Worm (Caenorhabditis elegans) whole organism, young adult: ENCODE results near the gene srz-16.

ENCODE experiments used
- B0035.1 ChIP-seq: sonication (generic microtip); optimal IDR thresholded peaks from 2 replicates; lab custom pipeline; 2016; ENCODE audit warnings: missing genetic modification characterization, mild to moderate bottlenecking, missing compliant biosample characterization, missing genotype, missing genetic modification reagents
- B0261.1 ChIP-seq: sonication (generic microtip); optimal IDR thresholded peaks from 2 replicates; lab custom pipeline; 2016; ENCODE audit warnings: mild to moderate bottlenecking, missing genetic modification characterization, moderate library complexity, missing compliant biosample characterization
- B0336.3 ChIP-seq: fragments of 200-800 bp; sonication (Bioruptor generic); IDR thresholded peaks from 2 replicates; pipeline ENCODE4 v1.3.6; 2022; ENCODE audit warnings: missing genetic modification characterization, missing compliant biosample characterization
- F37B4.10 ChIP-seq: fragments of 200-800 bp; sonication (Bioruptor generic); IDR thresholded peaks from 2 replicates; pipeline ENCODE4 v1.3.6; 2022; ENCODE audit warnings: missing genetic modification characterization, missing compliant biosample characterization
- F39B2.1 ChIP-seq: fragments of 200-800 bp; sonication (Bioruptor generic); IDR thresholded peaks from 2 replicates; pipeline ENCODE4 v1.3.6; 2022; ENCODE audit warnings: missing genetic modification reagents, missing genetic modification characterization, missing compliant biosample characterization
- F55B11.4 ChIP-seq: sonication (generic microtip); optimal IDR thresholded peaks from 2 replicates; lab custom pipeline; 2016; ENCODE audit warnings: missing compliant biosample characterization, missing genetic modification characterization, borderline replicate concordance; ENCODE audit not compliant: insufficient read depth
- F57A8.1 ChIP-seq: fragments of 200-800 bp; sonication (Bioruptor generic); optimal IDR thresholded peaks from 2 replicates; lab custom pipeline; 2018; ENCODE audit warnings: mild to moderate bottlenecking, missing genetic modification characterization, moderate library complexity, missing compliant biosample characterization
- T26A5.8 ChIP-seq: sonication (generic microtip); optimal IDR thresholded peaks from 2 replicates; lab custom pipeline; 2016; ENCODE audit warnings: missing genetic modification characterization, missing compliant biosample characterization
- Y53G8AR.9 ChIP-seq: fragments of 200-800 bp; sonication (Bioruptor generic); conservative IDR thresholded peaks from 2 replicates; pipeline ENCODE4 v1.3.6; 2022; ENCODE audit warnings: missing genetic modification reagents, missing genetic modification characterization, missing compliant biosample characterization
- ZK185.1 ChIP-seq: sonication (generic microtip); optimal IDR thresholded peaks from 2 replicates; lab custom pipeline; 2016; ENCODE audit warnings: mild to moderate bottlenecking, missing genetic modification characterization, missing compliant biosample characterization; ENCODE audit not compliant: poor library complexity, severe bottlenecking
- ama-1 ChIP-seq, 3 experiments: fragments of 150-350 bp in 1 of 3; sonication (generic microtip) in 2 of 3; optimal IDR thresholded peaks; 2 replicates each; lab custom pipeline; 2014 to 2018; ENCODE audit warnings: missing biosample characterization in 2 of 3, missing genetic modification characterization in 2 of 3, missing genetic modification reagents in 2 of 3
- attf-5 ChIP-seq: fragments of 200-800 bp; sonication (Bioruptor generic); optimal IDR thresholded peaks from 2 replicates; lab custom pipeline; 2018; ENCODE audit warnings: mild to moderate bottlenecking, missing genetic modification characterization, missing compliant biosample characterization
- attf-6 ChIP-seq: fragments of 200-800 bp; sonication (Bioruptor generic); IDR thresholded peaks from 2 replicates; pipeline ENCODE4 v1.3.6; 2022; ENCODE audit warnings: missing genetic modification reagents, missing genetic modification characterization, missing compliant biosample characterization
- cebp-1 ChIP-seq, 2 experiments: fragments of 200-800 bp in 1 of 2; sonication (Bioruptor generic) in 1 of 2; sonication (generic microtip) in 1 of 2; IDR thresholded peaks in 1 of 2; optimal IDR thresholded peaks in 1 of 2; 2 replicates each; pipeline versions ENCODE4 v1.3.6 to Lab custom; 2017 to 2022; ENCODE audit warnings: missing compliant biosample characterization in 2 of 2, missing genetic modification characterization in 2 of 2, mild to moderate bottlenecking in 1 of 2, missing genetic modification reagents in 1 of 2, moderate library complexity in 1 of 2
- cebp-2 ChIP-seq: fragments of 200-800 bp; sonication (Bioruptor generic); IDR thresholded peaks from 2 replicates; pipeline ENCODE4 v1.3.6; 2022; ENCODE audit warnings: missing genetic modification characterization, missing compliant biosample characterization
- ceh-79 ChIP-seq: sonication (generic microtip); optimal IDR thresholded peaks from 2 replicates; lab custom pipeline; 2017; ENCODE audit warnings: mild to moderate bottlenecking, missing genetic modification characterization, missing compliant biosample characterization
- ceh-91 ChIP-seq: fragments of 200-800 bp; sonication (Bioruptor generic); IDR thresholded peaks from 2 replicates; pipeline ENCODE4 v1.3.6; 2022; ENCODE audit warnings: missing genetic modification reagents, missing genetic modification characterization, missing compliant biosample characterization
- dox-1 ChIP-seq: fragments of 200-800 bp; sonication (Bioruptor generic); IDR thresholded peaks from 2 replicates; pipeline ENCODE4 v1.3.6; 2022; ENCODE audit warnings: missing genetic modification reagents, missing genetic modification characterization, missing compliant biosample characterization
- ets-4 ChIP-seq: fragments of 200-800 bp; sonication (Bioruptor generic); optimal IDR thresholded peaks from 2 replicates; lab custom pipeline; 2018; ENCODE audit warnings: mild to moderate bottlenecking, missing genetic modification characterization, missing compliant biosample characterization
- fkh-3 ChIP-seq: sonication (generic microtip); optimal IDR thresholded peaks from 2 replicates; lab custom pipeline; 2016; ENCODE audit warnings: mild to moderate bottlenecking, missing genetic modification characterization, missing compliant biosample characterization
- him-1 ChIP-seq: sonication (generic microtip); optimal IDR thresholded peaks from 2 replicates; lab custom pipeline; 2016; ENCODE audit warnings: missing genotype, missing genetic modification reagents, missing genetic modification characterization, missing compliant biosample characterization
- hlh-26 ChIP-seq: fragments of 200-800 bp; sonication (Bioruptor generic); conservative IDR thresholded peaks from 2 replicates; pipeline ENCODE4 v1.3.6; 2022; ENCODE audit warnings: missing genetic modification reagents, missing genetic modification characterization, missing compliant biosample characterization
- hmg-20 ChIP-seq: fragments of 200-800 bp; sonication (Bioruptor generic); IDR thresholded peaks from 2 replicates; pipeline ENCODE4 v1.3.6; 2022; ENCODE audit warnings: missing genetic modification reagents, missing genetic modification characterization, missing compliant biosample characterization
- lin-40 ChIP-seq: sonication (generic microtip); optimal IDR thresholded peaks from 2 replicates; lab custom pipeline; 2016; ENCODE audit warnings: missing genetic modification characterization, mild to moderate bottlenecking, missing compliant biosample characterization, missing genotype, missing genetic modification reagents
- lir-1 ChIP-seq: fragments of 200-800 bp; sonication (Bioruptor generic); conservative IDR thresholded peaks from 2 replicates; pipeline ENCODE4 v1.3.6; 2022; ENCODE audit warnings: missing genetic modification reagents, missing genetic modification characterization, missing compliant biosample characterization
- madf-10 ChIP-seq: sonication (generic microtip); optimal IDR thresholded peaks from 2 replicates; lab custom pipeline; 2016; ENCODE audit warnings: mild to moderate bottlenecking, missing genetic modification characterization, missing compliant biosample characterization
- madf-3 ChIP-seq: fragments of 200-800 bp; sonication (Bioruptor generic); IDR thresholded peaks from 2 replicates; pipeline ENCODE4 v1.3.6; 2022; ENCODE audit warnings: missing genetic modification reagents, missing genetic modification characterization, missing compliant biosample characterization
- madf-8 ChIP-seq: fragments of 200-800 bp; sonication (Bioruptor generic); conservative IDR thresholded peaks from 2 replicates; pipeline ENCODE4 v1.3.6; 2022; ENCODE audit warnings: missing genetic modification reagents, missing genetic modification characterization, missing compliant biosample characterization
- mel-28 ChIP-seq: sonication (generic microtip); optimal IDR thresholded peaks from 2 replicates; lab custom pipeline; 2016; ENCODE audit warnings: borderline replicate concordance, mild to moderate bottlenecking, missing genetic modification characterization, missing compliant biosample characterization
- nfya-1 ChIP-seq: sonication (generic microtip); optimal IDR thresholded peaks from 2 replicates; lab custom pipeline; 2017; ENCODE audit warnings: antibody characterized with exemption, missing compliant biosample characterization, missing genetic modification characterization, borderline replicate concordance; ENCODE audit not compliant: insufficient read depth
- nfya-2 ChIP-seq: fragments of 200-800 bp; sonication (Bioruptor generic); IDR thresholded peaks from 2 replicates; pipeline ENCODE4 v1.3.6; 2022; ENCODE audit warnings: missing genetic modification reagents, missing genetic modification characterization, missing compliant biosample characterization
- nhr-27 ChIP-seq: fragments of 200-800 bp; sonication (Bioruptor generic); optimal IDR thresholded peaks from 2 replicates; lab custom pipeline; 2018; ENCODE audit warnings: mild to moderate bottlenecking, missing genetic modification characterization, moderate library complexity, missing compliant biosample characterization
- nhr-80 ChIP-seq: sonication (generic microtip); optimal IDR thresholded peaks from 2 replicates; lab custom pipeline; 2016; ENCODE audit warnings: missing genetic modification characterization, missing compliant biosample characterization
- nhr-90 ChIP-seq: sonication (generic microtip); optimal IDR thresholded peaks from 2 replicates; lab custom pipeline; 2016; ENCODE audit warnings: missing genotype, mild to moderate bottlenecking, missing genetic modification characterization, missing compliant biosample characterization
- pbrm-1 ChIP-seq: fragments of 200-800 bp; sonication (Bioruptor generic); IDR thresholded peaks from 2 replicates; pipeline ENCODE4 v1.3.6; 2022; ENCODE audit warnings: missing genetic modification reagents, missing genetic modification characterization, missing compliant biosample characterization
- pha-4 ChIP-seq: fragments of 150-350 bp; sonication (generic microtip); optimal IDR thresholded peaks from 2 replicates; lab custom pipeline; 2014; ENCODE audit warnings: missing biosample characterization, missing genetic modification reagents, missing genetic modification characterization
- repo-1 ChIP-seq: sonication (generic microtip); optimal IDR thresholded peaks from 2 replicates; lab custom pipeline; 2017; ENCODE audit warnings: mild to moderate bottlenecking, missing genetic modification characterization, missing compliant biosample characterization
- snpc-1.3 ChIP-seq: sonication (generic microtip); optimal IDR thresholded peaks from 2 replicates; lab custom pipeline; 2017; ENCODE audit warnings: missing genetic modification characterization, mild to moderate bottlenecking, missing compliant biosample characterization, antibody characterized with exemption, moderate library complexity, missing genotype, missing genetic modification reagents; ENCODE audit not compliant: insufficient read depth
- snpc-3.4 ChIP-seq: sonication (generic microtip); optimal IDR thresholded peaks from 2 replicates; lab custom pipeline; 2017; ENCODE audit warnings: missing genetic modification characterization, mild to moderate bottlenecking, missing compliant biosample characterization, antibody characterized with exemption, moderate library complexity, missing genotype, missing genetic modification reagents
- tbp1 ChIP-seq: fragments of 200-800 bp; sonication (Bioruptor generic); optimal IDR thresholded peaks from 2 replicates; lab custom pipeline; 2018; ENCODE audit warnings: mild to moderate bottlenecking, missing genetic modification characterization, missing compliant biosample characterization
- tbx-9 ChIP-seq: sonication (generic microtip); optimal IDR thresholded peaks from 2 replicates; lab custom pipeline; 2016; ENCODE audit warnings: borderline replicate concordance, missing genetic modification characterization, inconsistent platforms, missing compliant biosample characterization
- ztf-18 ChIP-seq: sonication (generic microtip); optimal IDR thresholded peaks from 2 replicates; lab custom pipeline; 2016; ENCODE audit warnings: missing genotype, mild to moderate bottlenecking, missing genetic modification characterization, missing compliant biosample characterization
- ztf-26 ChIP-seq: sonication (generic microtip); optimal IDR thresholded peaks from 2 replicates; lab custom pipeline; 2017; ENCODE audit warnings: missing genetic modification characterization, missing compliant biosample characterization
- ztf-6 ChIP-seq: fragments of 200-800 bp; sonication (Bioruptor generic); IDR thresholded peaks from 2 replicates; pipeline ENCODE4 v1.3.6; 2022; ENCODE audit warnings: missing genetic modification reagents, missing genetic modification characterization, missing compliant biosample characterization

Gene srz-16

ce11 chrV:20162290-20163104, 24.0 kb downstream of the srz-16 start (continued):
- TF ChIP-seq nfya-1 (tag; lab: Kevin White, UChicago) (no peak), pha-4 (tag; lab: Kevin White, UChicago) (peak; percentile 46), T26A5.8 (tag; lab: Kevin White, UChicago) (no peak), B0035.1 (tag; lab: Kevin White, UChicago) (no peak), ZK185.1 (no peak), nhr-27 (tag; lab: Kevin White, UChicago) (no peak), snpc-1.3 (tag; lab: Kevin White, UChicago) (no peak), cebp-2 (GFP tag; lab: Robert Waterston, UW) (no peak), tbp1 (GFP tag; lab: Kevin White, UChicago) (no peak), nhr-80 (peak; percentile 16), ztf-26 (tag; lab: Kevin White, UChicago) (no peak), F37B4.10 (GFP tag; lab: Robert Waterston, UW) (no peak), attf-6 (no peak), B0336.3 (GFP tag; lab: Robert Waterston, UW) (peak; percentile 68), tbx-9 (no peak), dox-1 (GFP tag; lab: Robert Waterston, UW) (no peak), ztf-18 (tag; lab: Kevin White, UChicago) (no peak), fkh-3 (tag; lab: Kevin White, UChicago) (no peak), nhr-90 (tag; lab: Kevin White, UChicago) (peak; percentile 72), attf-5 (GFP tag; lab: Kevin White, UChicago) (peak; percentile 69), snpc-3.4 (peak; percentile 12), Y53G8AR.9 (GFP tag; lab: Robert Waterston, UW) (peak; percentile 81), F55B11.4 (tag; lab: Kevin White, UChicago) (no peak), him-1 (tag; lab: Kevin White, UChicago) (no peak), madf-8 (GFP tag; lab: Robert Waterston, UW) (no peak), hmg-20 (GFP tag; lab: Robert Waterston, UW) (no peak), ztf-6 (GFP tag; lab: Robert Waterston, UW) (no peak), repo-1 (no peak), lir-1 (GFP tag; lab: Robert Waterston, UW) (no peak), madf-3 (GFP tag; lab: Robert Waterston, UW) (0 out of 2 replicates have a peak, but pooled peaks have one; percentile 66), B0261.1 (tag; lab: Kevin White, UChicago) (no peak), ets-4 (GFP tag; lab: Kevin White, UChicago) (peak; percentile 7), pbrm-1 (peak; percentile 4; the same call in 1 of the 2 replicates), ceh-79 (tag; lab: Kevin White, UChicago) (no peak), mel-28 (tag; lab: Kevin White, UChicago) (no peak), lin-40 (no peak), ama-1 (optimal IDR thresholded peaks at IDR 0.05; lab: Kevin White, UChicago) (peak; percentile 66), ama-1 (GFP tag; optimal IDR thresholded peaks at IDR 0.05; lab: Kevin White, UChicago) (no peak), ceh-91 (GFP tag; lab: Robert Waterston, UW) (no peak), nfya-2 (GFP tag; lab: Robert Waterston, UW) (no peak), hlh-26 (no peak), madf-10 (tag; lab: Kevin White, UChicago) (peak; percentile 44), F57A8.1 (GFP tag; lab: Kevin White, UChicago) (no peak), cebp-1 (GFP tag; IDR thresholded peaks at IDR 0.05; lab: Robert Waterston, UW) (peak; percentile 70), cebp-1 (tag; optimal IDR thresholded peaks at IDR 0.05; lab: Kevin White, UChicago) (peak; percentile 85), F39B2.1 (GFP tag; lab: Robert Waterston, UW) (no peak)
